Worm (Caenorhabditis elegans) whole organism, L2 larva: ENCODE data around the gene fut-1.

Experiments used
- lin-13 ChIP-seq: fragments of 150-350 bp; optimal IDR thresholded peaks from 2 replicates; lab custom pipeline; 2014; ENCODE audit warnings: missing biosample characterization, missing genetic modification reagents, missing genetic modification characterization
- lin-39 ChIP-seq: fragments of 150-350 bp; optimal IDR thresholded peaks from 2 replicates; lab custom pipeline; 2014; ENCODE audit warnings: missing biosample characterization, missing genetic modification reagents, missing genetic modification characterization

DNA sequence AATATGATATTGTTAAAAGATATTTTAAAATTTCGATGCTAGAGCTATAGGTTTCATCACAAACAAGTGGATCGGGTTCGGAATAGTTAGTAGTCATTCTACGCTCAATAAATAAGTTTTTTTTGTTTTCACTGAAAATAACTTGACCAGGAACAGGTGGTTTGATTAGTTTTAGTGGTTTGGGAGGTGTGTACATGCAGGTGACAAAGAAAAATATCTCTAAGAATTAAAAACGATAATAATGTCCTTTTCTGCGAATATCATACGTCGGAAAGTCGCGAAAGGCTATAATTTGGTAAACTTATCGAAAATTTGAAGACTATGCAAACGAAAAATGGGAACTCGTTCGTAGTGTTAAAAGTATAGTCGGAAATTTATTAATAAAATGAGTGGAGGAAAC is 49.1 kb downstream of the fut-1 start, which contains the start of gene srg-15:
- TF ChIP-seq lin-13 (GFP tag; lab: Kevin White, UChicago) = no peak
- no peak for TF ChIP-seq lin-39 (tag; lab: Kevin White, UChicago)
